Worm (Caenorhabditis elegans) whole organism, young adult: ENCODE data around the gene C32B5.13.
"Not testable (repeated sequence)": the region's sequence is repeated elsewhere in the genome, so short reads cannot be mapped to it uniquely, and the experiment has no call there.

Source experiments
- B0019.2 ChIP-seq: fragments of 200-800 bp; sonication (Bioruptor generic); conservative IDR thresholded peaks from 2 replicates; pipeline ENCODE4 v1.3.6; 2022; ENCODE audit warnings: missing genetic modification reagents, missing genetic modification characterization, missing compliant biosample characterization
- B0336.3 ChIP-seq: fragments of 200-800 bp; sonication (Bioruptor generic); IDR thresholded peaks from 2 replicates; pipeline ENCODE4 v1.3.6; 2022; ENCODE audit warnings: missing genetic modification characterization, missing compliant biosample characterization
- D2030.7 ChIP-seq: fragments of 200-800 bp; sonication (Bioruptor generic); IDR thresholded peaks from 2 replicates; pipeline ENCODE4 v1.3.6; 2022; ENCODE audit warnings: missing genetic modification reagents, missing genetic modification characterization, missing compliant biosample characterization
- F10E7.11 ChIP-seq: sonication (generic microtip); optimal IDR thresholded peaks from 2 replicates; lab custom pipeline; 2017; ENCODE audit warnings: mild to moderate bottlenecking, missing genetic modification characterization, moderate library complexity, missing compliant biosample characterization
- F37B4.10 ChIP-seq: fragments of 200-800 bp; sonication (Bioruptor generic); IDR thresholded peaks from 2 replicates; pipeline ENCODE4 v1.3.6; 2022; ENCODE audit warnings: missing genetic modification characterization, missing compliant biosample characterization
- F39B2.1 ChIP-seq: fragments of 200-800 bp; sonication (Bioruptor generic); IDR thresholded peaks from 2 replicates; pipeline ENCODE4 v1.3.6; 2022; ENCODE audit warnings: missing genetic modification reagents, missing genetic modification characterization, missing compliant biosample characterization
- F49E8.2 ChIP-seq: sonication (generic microtip); optimal IDR thresholded peaks from 3 replicates; lab custom pipeline; 2017; ENCODE audit warnings: missing genetic modification characterization, mild to moderate bottlenecking, missing compliant biosample characterization, antibody characterized with exemption, moderate library complexity; ENCODE audit not compliant: insufficient read depth
- T26A5.8 ChIP-seq: sonication (generic microtip); optimal IDR thresholded peaks from 2 replicates; lab custom pipeline; 2016; ENCODE audit warnings: missing genetic modification characterization, missing compliant biosample characterization
- Y67H2A.10 ChIP-seq: fragments of 200-800 bp; sonication (Bioruptor generic); conservative IDR thresholded peaks from 2 replicates; pipeline ENCODE4 v1.3.6; 2022; ENCODE audit warnings: missing genetic modification reagents, missing genetic modification characterization, missing compliant biosample characterization
- ZK185.1 ChIP-seq: sonication (generic microtip); optimal IDR thresholded peaks from 2 replicates; lab custom pipeline; 2016; ENCODE audit warnings: mild to moderate bottlenecking, missing genetic modification characterization, missing compliant biosample characterization; ENCODE audit not compliant: poor library complexity, severe bottlenecking
- bed-1 ChIP-seq: fragments of 200-800 bp; sonication (Bioruptor generic); IDR thresholded peaks from 2 replicates; pipeline ENCODE4 v1.3.6; 2022; ENCODE audit warnings: missing genetic modification reagents, missing genetic modification characterization, missing compliant biosample characterization
- ceh-100 ChIP-seq: fragments of 200-800 bp; sonication (Bioruptor generic); IDR thresholded peaks from 2 replicates; pipeline ENCODE4 v1.3.6; 2022; ENCODE audit warnings: missing genetic modification reagents, missing genetic modification characterization, missing compliant biosample characterization
- ceh-91 ChIP-seq: fragments of 200-800 bp; sonication (Bioruptor generic); IDR thresholded peaks from 2 replicates; pipeline ENCODE4 v1.3.6; 2022; ENCODE audit warnings: missing genetic modification reagents, missing genetic modification characterization, missing compliant biosample characterization
- dox-1 ChIP-seq: fragments of 200-800 bp; sonication (Bioruptor generic); IDR thresholded peaks from 2 replicates; pipeline ENCODE4 v1.3.6; 2022; ENCODE audit warnings: missing genetic modification reagents, missing genetic modification characterization, missing compliant biosample characterization
- dpff-1 ChIP-seq: sonication (generic microtip); optimal IDR thresholded peaks from 2 replicates; lab custom pipeline; 2017; ENCODE audit warnings: mild to moderate bottlenecking, missing genetic modification characterization, missing compliant biosample characterization
- egrh-3 ChIP-seq: fragments of 200-800 bp; sonication (Bioruptor generic); IDR thresholded peaks from 2 replicates; pipeline ENCODE4 v1.3.6; 2022; ENCODE audit warnings: missing genetic modification reagents, missing genetic modification characterization, missing compliant biosample characterization
- hlh-26 ChIP-seq: fragments of 200-800 bp; sonication (Bioruptor generic); conservative IDR thresholded peaks from 2 replicates; pipeline ENCODE4 v1.3.6; 2022; ENCODE audit warnings: missing genetic modification reagents, missing genetic modification characterization, missing compliant biosample characterization
- lag-1 ChIP-seq: fragments of 200-800 bp; sonication (Bioruptor generic); IDR thresholded peaks from 2 replicates; pipeline ENCODE4 v1.3.6; 2022; ENCODE audit warnings: missing genetic modification reagents, missing genetic modification characterization, missing compliant biosample characterization
- let-526 ChIP-seq: fragments of 200-800 bp; sonication (Bioruptor generic); IDR thresholded peaks from 2 replicates; pipeline ENCODE4 v1.3.6; 2022; ENCODE audit warnings: missing genetic modification reagents, missing genetic modification characterization, missing compliant biosample characterization
- lin-26 ChIP-seq: fragments of 200-800 bp; sonication (Bioruptor generic); IDR thresholded peaks from 2 replicates; pipeline ENCODE4 v1.3.6; 2022; ENCODE audit warnings: missing genetic modification reagents, missing genetic modification characterization, missing compliant biosample characterization
- madf-10 ChIP-seq: sonication (generic microtip); optimal IDR thresholded peaks from 2 replicates; lab custom pipeline; 2016; ENCODE audit warnings: mild to moderate bottlenecking, missing genetic modification characterization, missing compliant biosample characterization
- nfya-1 ChIP-seq: sonication (generic microtip); optimal IDR thresholded peaks from 2 replicates; lab custom pipeline; 2017; ENCODE audit warnings: antibody characterized with exemption, missing compliant biosample characterization, missing genetic modification characterization, borderline replicate concordance; ENCODE audit not compliant: insufficient read depth
- repo-1 ChIP-seq: sonication (generic microtip); optimal IDR thresholded peaks from 2 replicates; lab custom pipeline; 2017; ENCODE audit warnings: mild to moderate bottlenecking, missing genetic modification characterization, missing compliant biosample characterization
- snpc-1.1 ChIP-seq: sonication (generic microtip); optimal IDR thresholded peaks from 2 replicates; lab custom pipeline; 2017; ENCODE audit warnings: missing genetic modification characterization, mild to moderate bottlenecking, missing compliant biosample characterization, antibody characterized with exemption, moderate library complexity, missing genotype, missing genetic modification reagents; ENCODE audit not compliant: insufficient read depth
- tbx-9 ChIP-seq: sonication (generic microtip); optimal IDR thresholded peaks from 2 replicates; lab custom pipeline; 2016; ENCODE audit warnings: borderline replicate concordance, missing genetic modification characterization, inconsistent platforms, missing compliant biosample characterization
- xnd-1 ChIP-seq: sonication (generic microtip); optimal IDR thresholded peaks from 2 replicates; lab custom pipeline; 2016; ENCODE audit warnings: missing genotype, missing genetic modification reagents, missing genetic modification characterization, missing compliant biosample characterization
- ztf-18 ChIP-seq: sonication (generic microtip); optimal IDR thresholded peaks from 2 replicates; lab custom pipeline; 2016; ENCODE audit warnings: missing genotype, mild to moderate bottlenecking, missing genetic modification characterization, missing compliant biosample characterization
- ztf-25 ChIP-seq: fragments of 200-800 bp; sonication (Bioruptor generic); IDR thresholded peaks from 2 replicates; pipeline ENCODE4 v1.3.6; 2022; ENCODE audit warnings: missing genetic modification reagents, missing genetic modification characterization, missing compliant biosample characterization

The C32B5.13 gene

DNA sequence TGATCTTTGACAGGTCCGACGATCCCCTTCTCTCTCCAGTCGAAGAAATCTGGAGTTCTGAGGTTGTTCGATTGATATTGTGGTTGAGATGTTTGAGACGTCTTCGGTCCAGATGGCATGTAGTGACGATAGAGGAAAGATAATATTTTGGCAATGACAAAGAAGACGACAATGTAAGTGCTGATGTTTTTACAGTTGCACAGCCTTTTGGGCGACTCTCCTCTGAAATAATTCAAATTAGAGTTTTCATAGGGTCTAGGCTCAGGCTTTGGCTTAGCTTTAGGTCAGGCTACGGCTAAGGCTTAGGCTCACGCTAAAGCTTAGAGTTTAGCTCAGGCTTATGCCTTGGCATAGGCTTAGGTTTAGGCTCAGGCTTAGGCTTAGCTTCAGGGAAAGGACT, at the start of gene C32B5.13:
TSS of gene C32B5.13 (minus strand) at position 101 of the 400 bp plus-strand sequence.
- TF ChIP-seq repo-1 (tag; lab: Kevin White, UChicago) (no peak), tbx-9 (tag; lab: Kevin White, UChicago) (no peak), lag-1 (GFP tag; lab: Robert Waterston, UW) (no peak), D2030.7 (GFP tag; lab: Robert Waterston, UW) (no peak), lin-26 (0 out of 2 replicates have a peak, but pooled peaks have one; percentile 24), let-526 (no peak)
- TF ChIP-seq, all 124 proteins: peak for 1

DNA sequence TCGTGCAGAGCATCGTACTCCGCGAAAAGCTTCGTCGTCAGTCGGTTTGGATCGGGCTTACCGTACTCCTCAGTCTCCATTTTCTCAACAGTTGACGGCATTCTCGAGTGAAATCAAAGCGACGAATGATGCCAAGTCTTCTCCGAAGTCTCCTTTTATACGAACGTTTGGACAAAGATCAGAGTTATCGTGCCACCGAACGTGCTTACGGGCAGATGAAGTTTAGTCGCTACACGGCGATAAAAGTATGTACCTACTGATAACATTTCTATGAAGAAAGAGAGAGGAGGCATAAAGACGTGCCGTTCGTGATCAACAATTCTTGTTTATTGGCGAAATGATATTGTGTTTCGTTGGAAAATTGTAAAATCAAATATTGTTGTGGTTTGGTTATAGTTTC, 44.5 kb upstream of the C32B5.13 start, which contains the start of gene F45D11.14:
TSS of gene F45D11.14 (minus strand) at position 101 of the 400 bp plus-strand sequence.
- TF ChIP-seq egrh-3, ztf-25, B0019.2 (GFP tag; lab: Robert Waterston, UW): not testable (repeated sequence)

DNA sequence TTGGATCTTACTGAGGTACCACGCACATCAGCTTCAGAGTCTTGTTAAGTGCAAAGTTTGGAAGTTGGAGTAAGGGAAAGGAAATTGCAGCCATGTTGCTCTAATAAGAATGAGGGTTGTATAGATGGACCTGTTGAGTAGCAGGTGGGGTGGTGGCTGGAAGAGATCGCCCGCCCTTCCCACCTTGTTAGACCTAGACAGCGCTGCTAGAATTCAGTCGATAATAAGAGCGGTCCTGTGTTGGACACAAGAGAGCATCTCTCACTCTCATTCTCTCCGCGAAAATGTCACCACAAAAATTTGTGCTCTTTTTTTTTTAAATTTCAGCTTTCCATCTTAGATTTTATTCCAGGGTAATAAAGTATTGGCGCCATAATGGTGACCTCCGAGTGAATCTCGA, 39.5 kb upstream of the C32B5.13 start, which contains the start of the genes fbxb-30 and F45D11.5:
TSS of gene fbxb-30 (minus strand) at position 101 of the 400 bp plus-strand sequence.
TSS of gene F45D11.5 (plus strand) at position 352 of the 400 bp plus-strand sequence.
- TF ChIP-seq ZK185.1, result no peak
- no peak for TF ChIP-seq ztf-18 (tag; lab: Kevin White, UChicago)
- TF ChIP-seq T26A5.8, result no peak
- no peak for TF ChIP-seq ceh-100
- no peak for TF ChIP-seq egrh-3 (GFP tag; lab: Robert Waterston, UW)
- no peak for TF ChIP-seq bed-1 (GFP tag; lab: Robert Waterston, UW)
- no peak for TF ChIP-seq nfya-1 (tag; lab: Kevin White, UChicago)
- TF ChIP-seq madf-10 (tag; lab: Kevin White, UChicago), result no peak
- TF ChIP-seq F37B4.10, result no peak
- TF ChIP-seq hlh-26 (GFP tag; lab: Robert Waterston, UW), result no peak
- no peak for TF ChIP-seq F49E8.2 (tag; lab: Kevin White, UChicago)
- TF ChIP-seq F39B2.1 (GFP tag; lab: Robert Waterston, UW), result no peak
- no peak for TF ChIP-seq let-526

DNA sequence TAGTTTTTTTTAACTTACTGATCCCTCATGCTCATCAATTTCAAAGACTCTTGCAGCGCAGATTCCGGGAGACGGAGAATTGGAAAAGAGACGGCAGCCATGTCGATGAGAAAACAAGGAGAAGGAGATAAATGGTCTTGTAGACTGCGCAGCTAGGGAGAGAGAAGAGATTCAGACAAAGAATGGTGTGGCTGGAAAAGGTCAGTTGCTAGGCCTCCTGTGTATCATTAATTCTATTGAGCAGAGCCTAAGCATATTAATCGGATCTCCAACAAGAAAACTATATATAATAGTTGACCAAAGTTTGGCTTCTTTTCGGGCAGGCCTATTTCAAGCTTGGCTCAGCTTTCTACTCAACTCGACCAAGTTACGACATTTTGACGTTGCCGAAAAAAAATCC, 37.6 kb upstream of the C32B5.13 start, which contains the start of gene fbxb-29:
TSS of gene fbxb-29 (minus strand) at position 101 of the 400 bp plus-strand sequence.
- TF ChIP-seq ceh-91 (GFP tag; lab: Robert Waterston, UW) (no peak), repo-1 (tag; lab: Kevin White, UChicago) (no peak), dox-1 (GFP tag; lab: Robert Waterston, UW) (no peak), dpff-1 (tag; lab: Kevin White, UChicago) (no peak)
- TF ChIP-seq, all 124 proteins: peak for 0

DNA sequence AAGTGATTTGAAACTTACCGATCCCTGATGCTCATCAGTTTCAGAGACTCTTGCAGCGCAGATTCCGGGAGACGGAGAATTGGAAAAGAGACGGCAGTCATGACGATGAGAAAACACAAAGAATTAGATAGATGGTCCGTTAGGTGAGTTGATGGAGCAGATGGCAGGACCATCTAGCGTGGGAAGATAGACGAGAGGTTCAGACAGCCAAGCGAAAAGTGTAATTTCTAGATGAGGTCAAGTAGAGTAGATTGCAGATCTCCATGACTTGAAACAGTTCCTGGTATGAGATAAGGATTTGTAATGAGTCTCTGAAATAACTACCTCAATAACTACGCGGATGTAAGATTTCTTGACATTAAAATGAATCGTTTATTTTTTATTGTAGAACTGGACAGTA, 34.3 kb upstream of the C32B5.13 start, which contains the start of gene F45D11.11:
TSS of gene F45D11.11 (minus strand) at position 101 of the 400 bp plus-strand sequence.
- TF ChIP-seq hlh-26 (GFP tag; lab: Robert Waterston, UW); Y67H2A.10 (GFP tag; lab: Robert Waterston, UW); xnd-1 (tag; lab: Kevin White, UChicago): not testable (repeated sequence)

DNA sequence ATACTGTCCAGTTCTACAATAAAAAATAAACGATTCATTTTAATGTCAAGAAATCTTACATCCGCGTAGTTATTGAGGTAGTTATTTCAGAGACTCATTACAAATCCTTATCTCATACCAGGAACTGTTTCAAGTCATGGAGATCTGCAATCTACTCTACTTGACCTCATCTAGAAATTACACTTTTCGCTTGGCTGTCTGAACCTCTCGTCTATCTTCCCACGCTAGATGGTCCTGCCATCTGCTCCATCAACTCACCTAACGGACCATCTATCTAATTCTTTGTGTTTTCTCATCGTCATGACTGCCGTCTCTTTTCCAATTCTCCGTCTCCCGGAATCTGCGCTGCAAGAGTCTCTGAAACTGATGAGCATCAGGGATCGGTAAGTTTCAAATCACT, 32.4 kb upstream of the C32B5.13 start, which contains the start of gene F45D11.7:
TSS of gene F45D11.7 (plus strand) at position 301 of the 400 bp plus-strand sequence.
- not testable (repeated sequence) for TF ChIP-seq B0336.3; snpc-1.1; F10E7.11 (tag; lab: Kevin White, UChicago)
